Worm (Caenorhabditis elegans): ENCODE measurements around the gene memb-1.

The memb-1 gene

ce11 chrX:9456579-9456978 lies 15.2 kb upstream of the memb-1 start:
- no peak for TF ChIP-seq mep-1 (tag; optimal IDR thresholded peaks at IDR 0.05)
- no peak for TF ChIP-seq ces-1 (GFP tag; optimal IDR thresholded peaks at IDR 0.05)
- no peak for TF ChIP-seq M03D4.4 (tag; optimal IDR thresholded peaks at IDR 0.05)
- TF ChIP-seq ceh-43 (GFP tag; optimal IDR thresholded peaks at IDR 0.05), result no peak
- no peak for TF ChIP-seq elt-1 (tag; optimal IDR thresholded peaks at IDR 0.05; ENCODE audit: borderline replicate concordance, insufficient read depth)
- TF ChIP-seq bed-3 (GFP tag; optimal IDR thresholded peaks at IDR 0.05), result no peak
- no peak for TF ChIP-seq drap-1 (GFP tag; optimal IDR thresholded peaks at IDR 0.05)
- no peak for TF ChIP-seq pha-4 (tag; optimal IDR thresholded peaks at IDR 0.05)
- no peak for TF ChIP-seq lin-13 (tag; optimal IDR thresholded peaks at IDR 0.05)
- no peak for TF ChIP-seq nhr-12 (tag; optimal IDR thresholded peaks at IDR 0.05)
- TF ChIP-seq mab-5 (tag; optimal IDR thresholded peaks at IDR 0.05), result no peak
- no peak for TF ChIP-seq blmp-1 (tag; optimal IDR thresholded peaks at IDR 0.05)
- no peak for TF ChIP-seq lin-32 (GFP tag; optimal IDR thresholded peaks at IDR 0.05)
- TF ChIP-seq cnd-1 (tag; optimal IDR thresholded peaks at IDR 0.05), result no peak
- TF ChIP-seq ceh-39 (tag; optimal IDR thresholded peaks at IDR 0.05), result no peak
- no peak for TF ChIP-seq unc-62 (GFP tag; optimal IDR thresholded peaks at IDR 0.05)
- TF ChIP-seq mls-2 (tag; optimal IDR thresholded peaks at IDR 0.05), result no peak
- no peak for TF ChIP-seq nhr-237 (tag; optimal IDR thresholded peaks at IDR 0.05)
- no peak for TF ChIP-seq sem-2 (GFP tag; optimal IDR thresholded peaks at IDR 0.05)

- TF ChIP-seq unc-62 (GFP tag; optimal IDR thresholded peaks at IDR 0.05), result no peak
- no peak for TF ChIP-seq blmp-1 (tag; optimal IDR thresholded peaks at IDR 0.05)
- TF ChIP-seq hlh-1 (tag; optimal IDR thresholded peaks at IDR 0.05), result no peak
- TF ChIP-seq snpc-4 (tag; optimal IDR thresholded peaks at IDR 0.05), result no peak
- TF ChIP-seq lin-32 (GFP tag; optimal IDR thresholded peaks at IDR 0.05), result no peak
- no peak for TF ChIP-seq nhr-2 (tag; optimal IDR thresholded peaks at IDR 0.05)
- TF ChIP-seq sptf-1 (tag; optimal IDR thresholded peaks at IDR 0.05), result no peak
- no peak for TF ChIP-seq mab-5 (tag; optimal IDR thresholded peaks at IDR 0.05)
- no peak for TF ChIP-seq ceh-43 (GFP tag; optimal IDR thresholded peaks at IDR 0.05)
- TF ChIP-seq nhr-76 (tag; optimal IDR thresholded peaks at IDR 0.05), result no peak
Measured at ce11 chrX:9452483-9453198, 11.3 kb upstream of the memb-1 start, which contains the start of gene ZK899.3. TSS of gene ZK899.3 (plus strand) at chrX:9453148.

- no peak for TF ChIP-seq lsy-2 (tag; optimal IDR thresholded peaks at IDR 0.05)
- TF ChIP-seq nhr-2 (tag; optimal IDR thresholded peaks at IDR 0.05), result peak; percentile 27
- TF ChIP-seq nhr-76 (tag; optimal IDR thresholded peaks at IDR 0.05), result no peak
- no peak for TF ChIP-seq nhr-12 (tag; optimal IDR thresholded peaks at IDR 0.05)
- no peak for TF ChIP-seq bed-3 (GFP tag; optimal IDR thresholded peaks at IDR 0.05)
- TF ChIP-seq mab-5 (tag; optimal IDR thresholded peaks at IDR 0.05), result no peak
- TF ChIP-seq ztf-11 (tag; optimal IDR thresholded peaks at IDR 0.05), result no peak
- TF ChIP-seq pha-4 (tag; optimal IDR thresholded peaks at IDR 0.05), result peak; percentile 77
Measured at ce11 chrX:9451944-9452453, 10.6 kb upstream of the memb-1 start, which contains the start of gene ZK899.2. TSS of gene ZK899.2 (minus strand) at chrX:9451994.

ce11 chrX:9449330-9449729 lies 8.0 kb upstream of the memb-1 start, which contains the start of gene ZK899.7:
TSS of gene ZK899.7 (minus strand) at chrX:9449430.
- no peak for TF ChIP-seq elt-1 (tag; optimal IDR thresholded peaks at IDR 0.05; ENCODE audit: borderline replicate concordance, insufficient read depth)

ce11 chrX:9446177-9446694 lies 4.9 kb upstream of the memb-1 start, which contains the start of gene ZK899.1:
TSS of gene ZK899.1 (plus strand) at chrX:9446644.
- no peak for TF ChIP-seq cnd-1 (tag; optimal IDR thresholded peaks at IDR 0.05)
- TF ChIP-seq sptf-1 (tag; optimal IDR thresholded peaks at IDR 0.05), result no peak
- no peak for TF ChIP-seq elt-1 (tag; optimal IDR thresholded peaks at IDR 0.05; ENCODE audit: borderline replicate concordance, insufficient read depth)
- TF ChIP-seq nhr-12 (tag; optimal IDR thresholded peaks at IDR 0.05), result no peak
- no peak for TF ChIP-seq unc-62 (GFP tag; optimal IDR thresholded peaks at IDR 0.05)
- TF ChIP-seq lsy-2 (tag; optimal IDR thresholded peaks at IDR 0.05), result no peak
- no peak for TF ChIP-seq ceh-83 (GFP tag; optimal IDR thresholded peaks at IDR 0.05)
- no peak for TF ChIP-seq nhr-28 (tag; optimal IDR thresholded peaks at IDR 0.05)

ce11 chrX:9443871-9444270 lies 2.5 kb upstream of the memb-1 start:
- no peak for TF ChIP-seq drap-1 (GFP tag; optimal IDR thresholded peaks at IDR 0.05)
- no peak for TF ChIP-seq zip-8 (tag; optimal IDR thresholded peaks at IDR 0.05)
- peak; percentile 40 for TF ChIP-seq ces-1 (GFP tag; optimal IDR thresholded peaks at IDR 0.05)
- no peak for TF ChIP-seq nhr-76 (tag; optimal IDR thresholded peaks at IDR 0.05)
- no peak for TF ChIP-seq hlh-1 (tag; optimal IDR thresholded peaks at IDR 0.05)
- no peak for TF ChIP-seq flh-1 (GFP tag; optimal IDR thresholded peaks at IDR 0.05)
